Worm (Caenorhabditis elegans) whole organism, young adult: ENCODE results near the gene let-653.

Source experiments
- B0019.2 ChIP-seq: fragments of 200-800 bp; sonication (Bioruptor generic); conservative IDR thresholded peaks from 2 replicates; pipeline ENCODE4 v1.3.6; 2022; ENCODE audit warnings: missing genetic modification reagents, missing genetic modification characterization, missing compliant biosample characterization
- B0336.3 ChIP-seq: fragments of 200-800 bp; sonication (Bioruptor generic); IDR thresholded peaks from 2 replicates; pipeline ENCODE4 v1.3.6; 2022; ENCODE audit warnings: missing genetic modification characterization, missing compliant biosample characterization
- C06A6.2 ChIP-seq: fragments of 200-800 bp; sonication (Bioruptor generic); conservative IDR thresholded peaks from 2 replicates; pipeline ENCODE4 v1.3.6; 2022; ENCODE audit warnings: missing genetic modification characterization, missing compliant biosample characterization
- F22D6.2 ChIP-seq: sonication (generic microtip); optimal IDR thresholded peaks from 2 replicates; lab custom pipeline; 2016; ENCODE audit warnings: mild to moderate bottlenecking, missing genetic modification characterization, missing compliant biosample characterization
- F52B5.7 ChIP-seq: sonication (generic microtip); optimal IDR thresholded peaks from 2 replicates; lab custom pipeline; 2016; ENCODE audit warnings: mild to moderate bottlenecking, missing genetic modification characterization, missing compliant biosample characterization
- F55B11.4 ChIP-seq: sonication (generic microtip); optimal IDR thresholded peaks from 2 replicates; lab custom pipeline; 2016; ENCODE audit warnings: missing compliant biosample characterization, missing genetic modification characterization, borderline replicate concordance; ENCODE audit not compliant: insufficient read depth
- F57A8.1 ChIP-seq: fragments of 200-800 bp; sonication (Bioruptor generic); optimal IDR thresholded peaks from 2 replicates; lab custom pipeline; 2018; ENCODE audit warnings: mild to moderate bottlenecking, missing genetic modification characterization, moderate library complexity, missing compliant biosample characterization
- K11D2.4 ChIP-seq: fragments of 200-800 bp; sonication (Bioruptor generic); IDR thresholded peaks from 2 replicates; pipeline ENCODE4 v1.3.6; 2022; ENCODE audit warnings: missing genetic modification reagents, missing genetic modification characterization, missing compliant biosample characterization
- K12H6.12 ChIP-seq: fragments of 200-800 bp; sonication (Bioruptor generic); optimal IDR thresholded peaks from 2 replicates; lab custom pipeline; 2018; ENCODE audit warnings: mild to moderate bottlenecking, missing genetic modification characterization, missing compliant biosample characterization
- T26A5.8 ChIP-seq: sonication (generic microtip); optimal IDR thresholded peaks from 2 replicates; lab custom pipeline; 2016; ENCODE audit warnings: missing genetic modification characterization, missing compliant biosample characterization
- Y67H2A.10 ChIP-seq: fragments of 200-800 bp; sonication (Bioruptor generic); conservative IDR thresholded peaks from 2 replicates; pipeline ENCODE4 v1.3.6; 2022; ENCODE audit warnings: missing genetic modification reagents, missing genetic modification characterization, missing compliant biosample characterization
- ZK185.1 ChIP-seq: sonication (generic microtip); optimal IDR thresholded peaks from 2 replicates; lab custom pipeline; 2016; ENCODE audit warnings: mild to moderate bottlenecking, missing genetic modification characterization, missing compliant biosample characterization; ENCODE audit not compliant: poor library complexity, severe bottlenecking
- bed-1 ChIP-seq: fragments of 200-800 bp; sonication (Bioruptor generic); IDR thresholded peaks from 2 replicates; pipeline ENCODE4 v1.3.6; 2022; ENCODE audit warnings: missing genetic modification reagents, missing genetic modification characterization, missing compliant biosample characterization
- cebp-1 ChIP-seq, 2 experiments: fragments of 200-800 bp in 1 of 2; sonication (Bioruptor generic) in 1 of 2; sonication (generic microtip) in 1 of 2; IDR thresholded peaks in 1 of 2; optimal IDR thresholded peaks in 1 of 2; 2 replicates each; pipeline versions ENCODE4 v1.3.6 to Lab custom; 2017 to 2022; ENCODE audit warnings: missing compliant biosample characterization in 2 of 2, missing genetic modification characterization in 2 of 2, mild to moderate bottlenecking in 1 of 2, missing genetic modification reagents in 1 of 2, moderate library complexity in 1 of 2
- cebp-2 ChIP-seq: fragments of 200-800 bp; sonication (Bioruptor generic); IDR thresholded peaks from 2 replicates; pipeline ENCODE4 v1.3.6; 2022; ENCODE audit warnings: missing genetic modification characterization, missing compliant biosample characterization
- ceh-27 ChIP-seq: fragments of 200-800 bp; sonication (Bioruptor generic); optimal IDR thresholded peaks from 2 replicates; lab custom pipeline; 2018; ENCODE audit warnings: mild to moderate bottlenecking, missing genetic modification characterization, moderate library complexity, missing compliant biosample characterization
- ceh-79 ChIP-seq: sonication (generic microtip); optimal IDR thresholded peaks from 2 replicates; lab custom pipeline; 2017; ENCODE audit warnings: mild to moderate bottlenecking, missing genetic modification characterization, missing compliant biosample characterization
- die-1 ChIP-seq: sonication (generic microtip); optimal IDR thresholded peaks from 2 replicates; lab custom pipeline; 2016; ENCODE audit warnings: missing genotype, mild to moderate bottlenecking, missing genetic modification characterization, missing compliant biosample characterization
- dox-1 ChIP-seq: fragments of 200-800 bp; sonication (Bioruptor generic); IDR thresholded peaks from 2 replicates; pipeline ENCODE4 v1.3.6; 2022; ENCODE audit warnings: missing genetic modification reagents, missing genetic modification characterization, missing compliant biosample characterization
- egl-44 ChIP-seq: fragments of 200-800 bp; sonication (Bioruptor generic); IDR thresholded peaks from 2 replicates; pipeline ENCODE4 v1.3.6; 2022; ENCODE audit warnings: missing genetic modification reagents, missing genetic modification characterization, missing compliant biosample characterization
- gei-17 ChIP-seq: fragments of 200-800 bp; sonication (Bioruptor generic); optimal IDR thresholded peaks from 2 replicates; lab custom pipeline; 2018; ENCODE audit warnings: mild to moderate bottlenecking, missing genetic modification characterization, missing compliant biosample characterization
- let-526 ChIP-seq: fragments of 200-800 bp; sonication (Bioruptor generic); IDR thresholded peaks from 2 replicates; pipeline ENCODE4 v1.3.6; 2022; ENCODE audit warnings: missing genetic modification reagents, missing genetic modification characterization, missing compliant biosample characterization
- lir-1 ChIP-seq: fragments of 200-800 bp; sonication (Bioruptor generic); conservative IDR thresholded peaks from 2 replicates; pipeline ENCODE4 v1.3.6; 2022; ENCODE audit warnings: missing genetic modification reagents, missing genetic modification characterization, missing compliant biosample characterization
- madf-10 ChIP-seq: sonication (generic microtip); optimal IDR thresholded peaks from 2 replicates; lab custom pipeline; 2016; ENCODE audit warnings: mild to moderate bottlenecking, missing genetic modification characterization, missing compliant biosample characterization
- madf-8 ChIP-seq: fragments of 200-800 bp; sonication (Bioruptor generic); conservative IDR thresholded peaks from 2 replicates; pipeline ENCODE4 v1.3.6; 2022; ENCODE audit warnings: missing genetic modification reagents, missing genetic modification characterization, missing compliant biosample characterization
- mcd-1 ChIP-seq: fragments of 200-800 bp; sonication (Bioruptor generic); IDR thresholded peaks from 2 replicates; pipeline ENCODE4 v1.3.6; 2022; ENCODE audit warnings: missing genetic modification reagents, missing genetic modification characterization, missing compliant biosample characterization
- mel-28 ChIP-seq: sonication (generic microtip); optimal IDR thresholded peaks from 2 replicates; lab custom pipeline; 2016; ENCODE audit warnings: borderline replicate concordance, mild to moderate bottlenecking, missing genetic modification characterization, missing compliant biosample characterization
- mes-4 ChIP-seq: sonication (generic microtip); optimal IDR thresholded peaks from 2 replicates; lab custom pipeline; 2016; ENCODE audit warnings: missing genotype, missing genetic modification characterization, missing compliant biosample characterization
- nhr-80 ChIP-seq: sonication (generic microtip); optimal IDR thresholded peaks from 2 replicates; lab custom pipeline; 2016; ENCODE audit warnings: missing genetic modification characterization, missing compliant biosample characterization
- rcor-1 ChIP-seq: fragments of 200-800 bp; sonication (Bioruptor generic); IDR thresholded peaks from 2 replicates; pipeline ENCODE4 v1.3.6; 2022; ENCODE audit warnings: missing genetic modification reagents, missing genetic modification characterization, missing compliant biosample characterization
- rec-8 ChIP-seq, 2 experiments: sonication (generic microtip); optimal IDR thresholded peaks; 2 replicates each; lab custom pipeline; 2016; ENCODE audit warnings: mild to moderate bottlenecking in 2 of 2, missing genetic modification characterization in 2 of 2, missing genetic modification reagents in 2 of 2, missing genotype in 2 of 2, missing biosample characterization in 1 of 2, missing compliant biosample characterization in 1 of 2, moderate library complexity in 1 of 2
- sdz-38 ChIP-seq: sonication (generic microtip); optimal IDR thresholded peaks from 2 replicates; lab custom pipeline; 2016; ENCODE audit warnings: missing genotype, missing genetic modification characterization, missing compliant biosample characterization
- snpc-3.4 ChIP-seq: sonication (generic microtip); optimal IDR thresholded peaks from 2 replicates; lab custom pipeline; 2017; ENCODE audit warnings: missing genetic modification characterization, mild to moderate bottlenecking, missing compliant biosample characterization, antibody characterized with exemption, moderate library complexity, missing genotype, missing genetic modification reagents
- tbp1 ChIP-seq: fragments of 200-800 bp; sonication (Bioruptor generic); optimal IDR thresholded peaks from 2 replicates; lab custom pipeline; 2018; ENCODE audit warnings: mild to moderate bottlenecking, missing genetic modification characterization, missing compliant biosample characterization
- unc-62 ChIP-seq: fragments of 150-350 bp; optimal IDR thresholded peaks from 2 replicates; lab custom pipeline; 2014; ENCODE audit warnings: missing biosample characterization, missing genetic modification reagents, missing genetic modification characterization
- xnd-1 ChIP-seq: sonication (generic microtip); optimal IDR thresholded peaks from 2 replicates; lab custom pipeline; 2016; ENCODE audit warnings: missing genotype, missing genetic modification reagents, missing genetic modification characterization, missing compliant biosample characterization
- zfh-2 ChIP-seq: fragments of 200-800 bp; sonication (Bioruptor generic); conservative IDR thresholded peaks from 2 replicates; pipeline ENCODE4 v1.3.6; 2022; ENCODE audit warnings: missing genetic modification reagents, missing genetic modification characterization, missing compliant biosample characterization
- ztf-25 ChIP-seq: fragments of 200-800 bp; sonication (Bioruptor generic); IDR thresholded peaks from 2 replicates; pipeline ENCODE4 v1.3.6; 2022; ENCODE audit warnings: missing genetic modification reagents, missing genetic modification characterization, missing compliant biosample characterization
- ztf-28 ChIP-seq: fragments of 200-800 bp; sonication (Bioruptor generic); IDR thresholded peaks from 2 replicates; pipeline ENCODE4 v1.3.6; 2022; ENCODE audit warnings: missing genetic modification reagents, missing genetic modification characterization, missing compliant biosample characterization
- ztf-3 ChIP-seq: fragments of 200-800 bp; sonication (Bioruptor generic); optimal IDR thresholded peaks from 2 replicates; lab custom pipeline; 2018; ENCODE audit warnings: mild to moderate bottlenecking, missing genetic modification characterization, missing compliant biosample characterization

let-653 gene

DNA sequence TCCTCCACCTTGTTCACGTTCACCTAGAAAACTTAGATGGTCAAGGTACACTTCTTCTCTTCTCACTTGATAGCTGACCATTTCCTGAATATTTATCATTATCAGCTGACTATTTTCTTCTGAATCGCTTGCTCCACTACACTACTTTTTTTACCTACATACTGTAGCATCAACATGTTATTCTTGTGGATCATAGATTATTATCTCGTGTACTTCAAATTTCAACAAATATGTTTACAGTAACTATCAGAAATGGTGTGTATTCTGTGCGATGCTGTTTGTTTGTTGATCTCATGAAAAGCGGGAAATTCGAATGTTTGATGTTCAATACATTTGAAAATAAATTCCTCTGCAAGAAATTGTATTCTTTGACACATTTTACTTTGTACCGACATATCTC, 31.5 kb downstream of the let-653 start, which contains the start of gene ZK822.10:
TSS of gene ZK822.10 (plus strand) at position 231 of the 400 bp plus-strand sequence.
- peak; percentile 74 for TF ChIP-seq nhr-80
- TF ChIP-seq cebp-1 (GFP tag; IDR thresholded peaks at IDR 0.05; lab: Robert Waterston, UW), result no peak
- peak; percentile 6 for TF ChIP-seq cebp-1 (tag; optimal IDR thresholded peaks at IDR 0.05; lab: Kevin White, UChicago)
- no peak for TF ChIP-seq K12H6.12 (tag; lab: Kevin White, UChicago)
- peak; percentile 48 for TF ChIP-seq unc-62
- TF ChIP-seq ZK185.1 (tag; lab: Kevin White, UChicago), result no peak

DNA sequence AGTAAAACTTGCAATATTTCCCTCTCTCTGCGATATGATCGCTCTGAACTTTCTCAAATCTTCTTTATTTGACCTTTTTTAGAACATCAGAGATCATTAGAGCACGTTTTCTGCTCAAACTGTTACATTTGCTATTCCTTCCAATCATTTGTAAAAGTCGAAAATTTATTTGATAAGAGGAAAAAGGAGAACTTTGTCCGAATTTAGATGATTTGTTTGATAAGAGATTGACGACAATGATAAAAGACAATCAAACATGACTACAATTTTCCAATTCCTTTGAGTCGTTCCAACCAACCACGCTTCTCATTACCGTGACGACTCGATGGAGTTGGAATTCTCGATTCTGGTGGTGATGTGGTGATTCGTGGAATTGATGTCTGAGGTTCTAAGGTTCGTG, 32.5 kb downstream of the let-653 start:
- TF ChIP-seq nhr-80, result peak; percentile 61
- no peak for TF ChIP-seq K11D2.4 (GFP tag; lab: Robert Waterston, UW)

DNA sequence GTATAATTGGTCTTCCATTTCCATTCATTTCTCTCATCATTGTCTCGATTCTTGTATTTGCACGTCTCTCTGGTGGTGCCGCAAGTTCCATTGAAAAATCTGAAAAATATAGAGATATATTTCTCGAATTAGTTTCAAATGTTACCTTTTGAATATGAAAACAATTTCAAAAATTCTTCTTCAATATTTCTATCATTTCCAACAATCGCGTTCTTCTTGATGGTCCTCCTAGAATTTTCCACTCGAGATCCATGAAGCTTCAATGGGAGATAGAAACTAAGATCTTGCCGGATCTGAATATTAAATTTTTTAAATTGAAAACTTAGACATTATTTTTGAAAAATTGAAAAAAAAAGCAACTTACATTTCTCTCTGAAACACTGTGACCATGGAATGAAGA, 33.7 kb downstream of the let-653 start:
- no peak for TF ChIP-seq rcor-1 (GFP tag; lab: Robert Waterston, UW)
- TF ChIP-seq, all 124 proteins: peak for 0

DNA sequence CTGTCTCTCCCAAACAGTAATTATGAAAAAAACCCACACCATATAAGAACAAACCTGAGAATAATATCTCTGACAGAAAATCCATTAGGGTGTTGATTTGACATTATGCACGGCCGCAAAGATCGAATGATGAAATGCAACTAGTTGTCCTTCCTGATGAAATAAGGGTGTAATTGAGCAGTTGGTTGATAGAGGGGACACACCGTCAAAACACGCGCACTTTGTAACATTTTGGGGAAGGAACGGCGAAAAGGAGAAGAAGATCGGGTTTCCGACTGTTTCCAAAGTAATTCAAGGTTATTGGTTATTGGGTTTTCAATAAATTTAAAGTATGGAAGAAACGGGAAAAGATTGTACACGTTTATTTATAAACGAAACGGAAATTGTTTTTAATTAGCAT, 36.6 kb downstream of the let-653 start, which contains the start of gene ZK822.1:
TSS of gene ZK822.1 (minus strand) at position 121 of the 400 bp plus-strand sequence.
- TF ChIP-seq B0019.2 (GFP tag; lab: Robert Waterston, UW), result no peak
- no peak for TF ChIP-seq cebp-1 (GFP tag; IDR thresholded peaks at IDR 0.05; lab: Robert Waterston, UW)
- peak; percentile 10 for TF ChIP-seq cebp-1 (tag; optimal IDR thresholded peaks at IDR 0.05; lab: Kevin White, UChicago)
- TF ChIP-seq tbp1, result no peak
- no peak for TF ChIP-seq mes-4 (tag; lab: Kevin White, UChicago)

DNA sequence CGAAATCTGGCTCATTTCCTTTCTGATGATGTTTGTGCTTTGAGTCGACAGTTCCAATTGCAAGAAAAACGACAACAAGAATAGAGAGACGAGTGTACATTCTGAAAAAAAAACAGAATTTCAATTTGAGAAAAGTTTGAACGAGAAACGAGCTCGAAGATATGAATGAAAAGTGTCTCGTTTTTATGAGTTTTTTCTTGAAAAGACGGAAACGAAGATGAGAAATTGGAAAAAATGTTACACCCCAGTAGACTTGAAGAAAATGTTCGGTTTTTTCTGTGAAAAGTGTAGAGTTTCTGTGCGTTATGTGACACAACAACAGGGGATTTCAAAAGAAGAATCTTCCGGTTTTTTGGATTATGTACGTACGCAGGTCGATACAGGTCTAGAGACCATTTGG, 37.7 kb downstream of the let-653 start, which contains the start of gene srlf-31:
TSS of gene srlf-31 (minus strand) at position 101 of the 400 bp plus-strand sequence.
- TF ChIP-seq F57A8.1 (GFP tag; lab: Kevin White, UChicago) (no peak), lir-1 (GFP tag; lab: Robert Waterston, UW) (no peak), F22D6.2 (tag; lab: Kevin White, UChicago) (no peak), mes-4 (tag; lab: Kevin White, UChicago) (no peak), mcd-1 (GFP tag; lab: Robert Waterston, UW) (no peak), dox-1 (no peak), let-526 (GFP tag; lab: Robert Waterston, UW) (no peak), madf-8 (no peak), zfh-2 (GFP tag; lab: Robert Waterston, UW) (no peak), Y67H2A.10 (no peak), die-1 (tag; lab: Kevin White, UChicago) (no peak), ztf-28 (GFP tag; lab: Robert Waterston, UW) (no peak), F52B5.7 (tag; lab: Kevin White, UChicago) (no peak), xnd-1 (tag; lab: Kevin White, UChicago) (no peak), gei-17 (no peak)

DNA sequence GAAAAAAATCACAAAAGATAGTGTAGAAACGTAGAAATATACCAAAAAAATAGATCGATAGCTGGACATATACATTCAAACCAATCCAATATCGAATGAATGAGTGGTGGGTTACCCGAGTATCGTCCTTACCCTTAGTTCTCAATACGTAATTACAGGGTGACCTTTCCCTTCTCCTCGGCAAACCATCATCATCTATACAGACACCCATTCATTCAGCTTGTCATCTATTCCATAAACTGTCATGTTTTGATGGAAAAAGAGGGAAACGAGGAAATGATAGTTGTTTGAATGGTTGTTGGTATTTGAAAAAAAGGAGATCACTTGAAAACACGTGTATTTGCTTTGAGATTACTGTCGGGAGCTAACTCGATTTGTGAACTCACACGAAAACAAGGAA, 38.7 kb downstream of the let-653 start:
- TF ChIP-seq T26A5.8 (no peak), bed-1 (GFP tag; lab: Robert Waterston, UW) (no peak), egl-44 (GFP tag; lab: Robert Waterston, UW) (no peak), madf-10 (tag; lab: Kevin White, UChicago) (no peak), snpc-3.4 (tag; lab: Kevin White, UChicago) (no peak), ceh-27 (GFP tag; lab: Kevin White, UChicago) (no peak), mel-28 (no peak), ceh-79 (tag; lab: Kevin White, UChicago) (no peak), F55B11.4 (tag; lab: Kevin White, UChicago) (no peak), C06A6.2 (GFP tag; lab: Robert Waterston, UW) (no peak), sdz-38 (tag; lab: Kevin White, UChicago) (no peak), B0336.3 (no peak), ztf-25 (no peak), rec-8 (tag; optimal IDR thresholded peaks at IDR 0.05; lab: Kevin White, UChicago) (no peak), lir-1 (GFP tag; lab: Robert Waterston, UW) (no peak), cebp-2 (GFP tag; lab: Robert Waterston, UW) (no peak), ztf-3 (GFP tag; lab: Kevin White, UChicago) (no peak)
